Worm (Caenorhabditis elegans): Measurements from ENCODE around the gene elmd-1.
A peak's percentile ranks its signal among the peaks of the same experiment; 100 is the strongest.

The elmd-1 gene

DNA sequence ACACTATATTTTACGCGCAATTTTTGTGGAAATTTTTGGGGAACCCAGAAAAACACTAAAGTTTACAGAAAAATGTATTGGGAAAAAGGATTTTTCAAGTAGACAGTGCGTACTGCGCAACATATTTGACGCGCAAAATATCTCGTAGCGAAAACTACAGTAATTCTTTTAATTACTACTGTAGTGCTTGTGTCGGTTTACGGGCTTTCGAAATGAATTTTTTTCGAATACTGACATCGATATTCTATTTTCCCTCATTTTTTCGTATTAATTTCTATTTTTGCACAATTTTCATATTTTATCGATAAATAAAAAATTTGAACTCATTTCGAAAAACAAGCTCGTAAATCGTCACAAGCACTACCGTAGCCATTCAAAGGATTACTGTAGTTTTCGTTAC is 38.9 kb downstream of the elmd-1 start:
- TF ChIP-seq elt-2 (tag; optimal IDR thresholded peaks at IDR 0.05) (no peak), pax-1 (tag; optimal IDR thresholded peaks at IDR 0.05) (no peak), ceh-14 (tag; optimal IDR thresholded peaks at IDR 0.05) (no peak), ama-1 (optimal IDR thresholded peaks at IDR 0.05) (no peak), ceh-18 (tag; optimal IDR thresholded peaks at IDR 0.05) (no peak), lin-11 (tag; optimal IDR thresholded peaks at IDR 0.05) (no peak), nhr-232 (tag; optimal IDR thresholded peaks at IDR 0.05) (no peak)

DNA sequence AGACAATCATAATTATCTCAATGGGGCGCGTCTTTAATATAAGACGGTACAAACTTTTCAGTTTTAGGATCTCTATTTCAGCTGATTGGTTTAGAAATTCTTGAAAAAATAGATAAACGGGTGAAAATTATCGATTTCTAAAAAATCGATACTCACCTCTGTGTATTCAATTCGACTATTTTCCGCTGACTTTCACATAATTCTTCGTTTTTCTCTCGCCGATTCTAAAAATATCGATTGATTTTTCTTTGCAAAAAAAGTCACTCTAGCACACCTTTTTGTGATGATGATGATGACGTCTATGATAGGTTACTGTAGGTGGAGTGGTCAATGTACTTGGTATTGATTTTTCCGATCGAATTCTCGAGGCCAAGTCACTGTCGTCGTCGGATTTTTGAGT is 40.0 kb downstream of the elmd-1 start:
- TF ChIP-seq elt-2 (tag; optimal IDR thresholded peaks at IDR 0.05) (no peak), madf-2 (tag; optimal IDR thresholded peaks at IDR 0.05) (no peak), hlh-30 (tag; optimal IDR thresholded peaks at IDR 0.05; ENCODE audit: insufficient read depth) (no peak)

DNA sequence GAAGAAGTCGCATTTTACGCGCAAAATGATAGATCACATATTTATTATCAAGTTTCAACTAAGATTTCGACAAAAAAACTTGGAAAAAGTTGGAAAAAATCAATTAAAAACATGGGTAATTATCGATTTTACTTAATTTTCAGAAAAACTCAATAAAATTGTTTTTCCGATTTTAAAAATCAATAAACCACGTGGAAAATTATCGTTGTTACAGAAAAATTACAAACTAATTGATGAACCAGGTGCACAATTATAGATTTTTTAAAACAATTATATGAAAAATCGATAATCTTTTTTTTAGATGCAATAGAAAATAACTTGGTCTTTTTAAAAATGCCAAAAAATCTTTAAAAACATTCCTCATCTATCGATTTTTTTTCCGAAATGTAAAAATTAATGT is 40.9 kb downstream of the elmd-1 start:
- TF ChIP-seq K02D7.2 (tag; optimal IDR thresholded peaks at IDR 0.05), result no peak
- no peak for TF ChIP-seq lin-11 (tag; optimal IDR thresholded peaks at IDR 0.05)
- no peak for TF ChIP-seq tbx-2 (tag; optimal IDR thresholded peaks at IDR 0.05)
- no peak for TF ChIP-seq dve-1 (tag; optimal IDR thresholded peaks at IDR 0.05)
- no peak for TF ChIP-seq ceh-6 (GFP tag; optimal IDR thresholded peaks at IDR 0.05)
- no peak for TF ChIP-seq hlh-13 (GFP tag; optimal IDR thresholded peaks at IDR 0.05)
- TF ChIP-seq F13H6.1 (tag; optimal IDR thresholded peaks at IDR 0.05), result no peak
- TF ChIP-seq ahr-1 (tag; optimal IDR thresholded peaks at IDR 0.05), result no peak
- no peak for TF ChIP-seq madf-2 (tag; optimal IDR thresholded peaks at IDR 0.05)
- TF ChIP-seq eyg-1 (tag; optimal IDR thresholded peaks at IDR 0.05), result no peak
- no peak for TF ChIP-seq pax-1 (tag; optimal IDR thresholded peaks at IDR 0.05)
- no peak for TF ChIP-seq che-1 (tag; optimal IDR thresholded peaks at IDR 0.05)
- no peak for TF ChIP-seq ceh-45 (GFP tag; IDR thresholded peaks at IDR 0.05)
- no peak for TF ChIP-seq zip-5 (tag; optimal IDR thresholded peaks at IDR 0.05)

DNA sequence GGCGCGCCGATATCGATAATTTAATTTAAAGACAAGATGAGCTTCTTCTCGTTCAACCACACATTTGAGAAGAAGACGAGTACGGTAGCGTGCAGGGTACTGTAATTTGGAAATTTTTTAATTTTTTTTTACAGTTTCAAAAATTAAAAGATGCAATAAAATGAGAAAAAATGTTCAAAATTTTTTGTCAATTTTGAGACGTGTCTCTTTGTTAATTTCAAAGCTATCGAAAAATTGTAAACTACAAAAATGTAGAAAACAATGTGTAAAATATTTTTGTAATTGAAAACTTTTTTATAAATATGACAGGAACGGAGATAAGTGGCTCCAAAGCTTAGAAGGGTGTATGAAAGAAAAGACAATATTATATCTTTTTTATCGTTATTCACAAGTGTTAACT is 41.7 kb downstream of the elmd-1 start, which contains the start of gene K01A11.1:
Gene K01A11.1 (minus strand): TSS at position 101 of the 400 bp plus-strand sequence.
- TF ChIP-seq ztf-16 (tag; optimal IDR thresholded peaks at IDR 0.05), result no peak
- TF ChIP-seq nhr-232 (tag; optimal IDR thresholded peaks at IDR 0.05), result no peak
- TF ChIP-seq ceh-22 (tag; optimal IDR thresholded peaks at IDR 0.05), result no peak
- TF ChIP-seq nfya-1 (tag; optimal IDR thresholded peaks at IDR 0.05), result no peak
- TF ChIP-seq ceh-2 (tag; optimal IDR thresholded peaks at IDR 0.05), result no peak
- TF ChIP-seq fkh-6 (tag; optimal IDR thresholded peaks at IDR 0.05), result no peak
- TF ChIP-seq fkh-10 (GFP tag; optimal IDR thresholded peaks at IDR 0.05), result no peak
- TF ChIP-seq che-1 (tag; optimal IDR thresholded peaks at IDR 0.05), result no peak
- TF ChIP-seq hlh-13 (GFP tag; optimal IDR thresholded peaks at IDR 0.05), result no peak
- no peak for TF ChIP-seq C38D4.7 (GFP tag; optimal IDR thresholded peaks at IDR 0.05)
- no peak for TF ChIP-seq hlh-6 (tag; optimal IDR thresholded peaks at IDR 0.05)
- no peak for TF ChIP-seq pha-2 (tag; optimal IDR thresholded peaks at IDR 0.05)
- no peak for TF ChIP-seq sox-4 (tag; optimal IDR thresholded peaks at IDR 0.05)
- no peak for TF ChIP-seq zip-5 (tag; optimal IDR thresholded peaks at IDR 0.05)
- TF ChIP-seq unc-55 (GFP tag; optimal IDR thresholded peaks at IDR 0.05), result no peak
- no peak for TF ChIP-seq ets-4 (tag; optimal IDR thresholded peaks at IDR 0.05)
- TF ChIP-seq T23F11.4 (GFP tag; optimal IDR thresholded peaks at IDR 0.05), result no peak
- TF ChIP-seq pha-4 (tag; optimal IDR thresholded peaks at IDR 0.05), result no peak
- TF ChIP-seq tbx-7 (tag; optimal IDR thresholded peaks at IDR 0.05), result no peak

DNA sequence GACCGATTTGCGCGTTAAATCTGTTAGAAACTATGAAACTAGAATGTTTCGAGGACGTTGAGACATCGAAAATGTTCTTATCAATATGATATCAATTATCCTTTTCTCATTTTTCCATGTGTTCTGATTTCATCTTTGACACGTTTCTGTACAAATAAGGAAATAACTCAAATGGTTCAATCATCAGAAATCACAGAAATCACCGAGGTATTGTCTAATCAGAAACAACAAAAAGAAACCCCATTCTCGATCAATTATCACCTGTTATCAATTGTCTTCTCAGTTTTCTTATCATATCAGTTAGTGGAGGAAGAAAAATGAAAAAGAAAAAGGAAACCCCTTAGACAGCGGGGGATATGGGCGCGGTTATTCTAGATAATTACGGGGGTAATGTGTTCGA is 45.4 kb downstream of the elmd-1 start:
- TF ChIP-seq K09A11.1 (tag; optimal IDR thresholded peaks at IDR 0.05; ENCODE audit: insufficient read depth) (no peak), fkh-6 (tag; optimal IDR thresholded peaks at IDR 0.05) (no peak), C38D4.7 (GFP tag; optimal IDR thresholded peaks at IDR 0.05) (no peak), lim-6 (tag; optimal IDR thresholded peaks at IDR 0.05) (no peak), elt-2 (tag; optimal IDR thresholded peaks at IDR 0.05) (peak; percentile 90)

All from whole organism, late embryonic.